Fruit fly (Drosophila melanogaster) whole organism, embryonic: ENCODE results near the gene Fer3HCH.
A peak's percentile ranks its signal among the peaks of the same experiment; 100 is the strongest.

Source experiments
- Atf-2 ChIP-seq: fragments of 200-800 bp; sonication (Bioruptor generic); optimal IDR thresholded peaks from 2 replicates; lab custom pipeline; 2016; ENCODE audit warnings: missing biosample characterization, missing genetic modification characterization
- Atf3 ChIP-seq: fragments of 200-800 bp; sonication (Bioruptor generic); optimal IDR thresholded peaks from 3 replicates; lab custom pipeline; 2016; ENCODE audit warnings: missing biosample characterization, missing genetic modification characterization
- Bdp1 ChIP-seq: fragments of 200-800 bp; sonication (Bioruptor generic); optimal IDR thresholded peaks from 3 replicates; lab custom pipeline; 2016; ENCODE audit warnings: missing biosample characterization, missing genetic modification characterization
- Bgb ChIP-seq: fragments of 200-800 bp; sonication (Bioruptor generic); IDR thresholded peaks from 2 replicates; pipeline ENCODE4 v1.3.6; 2022; ENCODE audit warnings: missing biosample characterization, missing genetic modification characterization; ENCODE audit not compliant: partially characterized antibody
- Blimp-1 ChIP-seq: fragments of 200-800 bp; sonication (Bioruptor generic); optimal IDR thresholded peaks from 3 replicates; lab custom pipeline; 2018; ENCODE audit warnings: missing biosample characterization, missing genetic modification characterization, mild to moderate bottlenecking, moderate library complexity, missing genetic modification reagents
- Bteb2 ChIP-seq: fragments of 200-800 bp; sonication (Bioruptor generic); optimal IDR thresholded peaks from 2 replicates; lab custom pipeline; 2016; ENCODE audit warnings: missing biosample characterization, missing genetic modification characterization
- CG10565 ChIP-seq: fragments of 200-800 bp; sonication (Bioruptor generic); optimal IDR thresholded peaks from 3 replicates; lab custom pipeline; 2016; ENCODE audit warnings: missing biosample characterization, mild to moderate bottlenecking, missing genetic modification characterization
- CG11085 ChIP-seq: fragments of 200-800 bp; sonication (Bioruptor generic); IDR thresholded peaks from 2 replicates; pipeline ENCODE4 v1.3.6; 2022; ENCODE audit warnings: missing biosample characterization, missing genetic modification characterization
- CG13287 ChIP-seq: fragments of 200-800 bp; sonication (Bioruptor generic); IDR thresholded peaks from 2 replicates; pipeline ENCODE4 v1.3.6; 2022; ENCODE audit warnings: missing biosample characterization, missing genetic modification characterization; ENCODE audit not compliant: partially characterized antibody
- CG15479 ChIP-seq: fragments of 200-800 bp; sonication (Bioruptor generic); optimal IDR thresholded peaks from 3 replicates; lab custom pipeline; 2019; ENCODE audit warnings: missing biosample characterization, mild to moderate bottlenecking, missing genetic modification characterization, moderate library complexity
- CG16813 ChIP-seq: fragments of 200-800 bp; sonication (Bioruptor generic); IDR thresholded peaks from 3 replicates; pipeline ENCODE4 v1.3.6; 2022; ENCODE audit warnings: missing biosample characterization, missing genetic modification characterization; ENCODE audit not compliant: partially characterized antibody
- CG16863 ChIP-seq: fragments of 200-800 bp; sonication (Bioruptor generic); optimal IDR thresholded peaks from 3 replicates; lab custom pipeline; 2016; ENCODE audit warnings: missing biosample characterization, missing genetic modification characterization
- CG33557 ChIP-seq: fragments of 200-800 bp; sonication (Bioruptor generic); optimal IDR thresholded peaks from 2 replicates; lab custom pipeline; 2019; ENCODE audit warnings: missing biosample characterization, mild to moderate bottlenecking, missing genetic modification characterization, moderate library complexity
- CG3995 ChIP-seq: fragments of 200-800 bp; sonication (Bioruptor generic); optimal IDR thresholded peaks from 3 replicates; lab custom pipeline; 2016; ENCODE audit warnings: missing biosample characterization, missing genetic modification characterization
- CG5953 ChIP-seq: fragments of 200-800 bp; sonication (Bioruptor generic); IDR thresholded peaks from 2 replicates; pipeline ENCODE4 v1.3.6; 2022; ENCODE audit warnings: missing biosample characterization, missing genetic modification characterization
- CG6272 ChIP-seq: fragments of 200-800 bp; sonication (Bioruptor generic); IDR thresholded peaks from 2 replicates; pipeline ENCODE4 v1.3.6; 2022; ENCODE audit warnings: missing biosample characterization, missing genetic modification characterization
- CG6683 ChIP-seq: fragments of 200-800 bp; sonication (Bioruptor generic); optimal IDR thresholded peaks from 2 replicates; lab custom pipeline; 2017; ENCODE audit warnings: missing biosample characterization, mild to moderate bottlenecking, missing genetic modification characterization, missing genetic modification reagents
- CG6689 ChIP-seq: fragments of 200-800 bp; sonication (Bioruptor generic); IDR thresholded peaks from 2 replicates; pipeline ENCODE4 v1.3.6; 2022; ENCODE audit warnings: missing biosample characterization, missing genetic modification characterization
- CG7928 ChIP-seq: fragments of 200-800 bp; sonication (Bioruptor generic); optimal IDR thresholded peaks from 2 replicates; lab custom pipeline; 2017; ENCODE audit warnings: missing biosample characterization, mild to moderate bottlenecking, missing genetic modification characterization
- CG9727 ChIP-seq: fragments of 200-800 bp; sonication (Bioruptor generic); optimal IDR thresholded peaks from 3 replicates; lab custom pipeline; 2017; ENCODE audit warnings: missing biosample characterization, mild to moderate bottlenecking, missing genetic modification characterization
- D19B ChIP-seq: fragments of 200-800 bp; sonication (Bioruptor generic); optimal IDR thresholded peaks from 2 replicates; lab custom pipeline; 2017; ENCODE audit warnings: missing biosample characterization, mild to moderate bottlenecking, missing genetic modification characterization
- GATAe ChIP-seq: fragments of 200-800 bp; sonication (Bioruptor generic); conservative IDR thresholded peaks from 2 replicates; pipeline ENCODE4 v1.3.6; 2022; ENCODE audit warnings: missing biosample characterization, missing genetic modification characterization
- HmgZ ChIP-seq: fragments of 200-800 bp; sonication (Bioruptor generic); optimal IDR thresholded peaks from 2 replicates; lab custom pipeline; 2018; ENCODE audit warnings: missing biosample characterization, mild to moderate bottlenecking, missing genetic modification characterization
- Nf-YA ChIP-seq: fragments of 200-800 bp; sonication (Bioruptor generic); IDR thresholded peaks from 2 replicates; pipeline ENCODE4 v1.3.6; 2022; ENCODE audit warnings: missing biosample characterization, missing genetic modification characterization
- Rx ChIP-seq: fragments of 200-800 bp; sonication (Bioruptor generic); IDR thresholded peaks from 2 replicates; pipeline ENCODE4 v1.3.6; 2022; ENCODE audit warnings: missing biosample characterization, missing genetic modification characterization
- ase ChIP-seq: fragments of 200-800 bp; sonication (Bioruptor generic); IDR thresholded peaks from 3 replicates; pipeline ENCODE4 v1.3.6; 2022; ENCODE audit warnings: missing biosample characterization, missing genetic modification characterization
- chinmo ChIP-seq: fragments of 200-800 bp; sonication (Bioruptor generic); IDR thresholded peaks from 4 replicates; pipeline ENCODE4 v1.3.6; 2022; ENCODE audit warnings: missing biosample characterization, missing genetic modification characterization; ENCODE audit not compliant: partially characterized antibody
- disco-r ChIP-seq: fragments of 200-800 bp; sonication (Bioruptor generic); optimal IDR thresholded peaks from 2 replicates; lab custom pipeline; 2016; ENCODE audit warnings: missing biosample characterization, missing genetic modification characterization
- dpn ChIP-seq, 2 experiments: fragments of 200-800 bp; sonication (Bioruptor generic); optimal IDR thresholded peaks; 3 replicates each; lab custom pipeline; 2016; ENCODE audit warnings: missing biosample characterization in 2 of 2, missing genetic modification characterization in 2 of 2
- ems ChIP-seq: fragments of 200-800 bp; sonication (Bioruptor generic); optimal IDR thresholded peaks from 3 replicates; lab custom pipeline; 2016; ENCODE audit warnings: missing biosample characterization, missing genetic modification characterization
- eve ChIP-seq, 2 experiments: fragments of >200 bp; optimal IDR thresholded peaks; 2 replicates each; lab custom pipeline; 2017; ENCODE audit warnings: missing biosample characterization in 2 of 2, missing genetic modification characterization in 2 of 2
- eyg ChIP-seq: fragments of 200-800 bp; sonication (Bioruptor generic); optimal IDR thresholded peaks from 3 replicates; lab custom pipeline; 2016; ENCODE audit warnings: missing biosample characterization, missing genetic modification characterization
- grn ChIP-seq: fragments of 200-800 bp; sonication (Bioruptor generic); optimal IDR thresholded peaks from 3 replicates; lab custom pipeline; 2017; ENCODE audit warnings: missing biosample characterization, missing genetic modification characterization
- inv ChIP-seq: fragments of 200-800 bp; sonication (Bioruptor generic); IDR thresholded peaks from 2 replicates; pipeline ENCODE4 v1.3.6; 2022; ENCODE audit warnings: missing biosample characterization, missing genetic modification characterization; ENCODE audit not compliant: partially characterized antibody
- jumu ChIP-seq: fragments of 200-800 bp; sonication (Bioruptor generic); optimal IDR thresholded peaks from 3 replicates; lab custom pipeline; 2016; ENCODE audit warnings: missing biosample characterization, missing genetic modification characterization
- lilli ChIP-seq: fragments of 200-800 bp; sonication (Bioruptor generic); optimal IDR thresholded peaks from 3 replicates; lab custom pipeline; 2016; ENCODE audit warnings: missing biosample characterization, missing genetic modification characterization
- mirr ChIP-seq: fragments of 200-800 bp; sonication (Bioruptor generic); optimal IDR thresholded peaks from 3 replicates; lab custom pipeline; 2018; ENCODE audit warnings: missing biosample characterization, mild to moderate bottlenecking, missing genetic modification characterization
- oc ChIP-seq: fragments of 200-800 bp; sonication (Bioruptor generic); optimal IDR thresholded peaks from 2 replicates; lab custom pipeline; 2018; ENCODE audit warnings: missing biosample characterization, mild to moderate bottlenecking, missing genetic modification characterization, moderate library complexity
- otp ChIP-seq: fragments of 200-800 bp; sonication (Bioruptor generic); IDR thresholded peaks from 3 replicates; pipeline ENCODE4, ENCODE4 v1.3.6; 2022; ENCODE audit warnings: missing biosample characterization, missing genetic modification characterization
- pb ChIP-seq: fragments of 200-800 bp; sonication (Bioruptor generic); optimal IDR thresholded peaks from 3 replicates; lab custom pipeline; 2016; ENCODE audit warnings: missing biosample characterization, missing genetic modification characterization
- prd ChIP-seq, 3 experiments: fragments of >200 bp in 2 of 3; fragments of 200-800 bp in 1 of 3; sonication (Bioruptor generic) in 1 of 3; optimal IDR thresholded peaks in 2 of 3; IDR thresholded peaks in 1 of 3; 2 replicates in 2 of 3; 3 replicates in 1 of 3; pipeline versions ENCODE4 v1.3.6 to Lab custom; 2017 to 2022; ENCODE audit warnings: missing biosample characterization in 1 of 3, missing genetic modification characterization in 1 of 3
- row ChIP-seq: fragments of 200-800 bp; sonication (Bioruptor generic); IDR thresholded peaks from 3 replicates; pipeline ENCODE4 v1.3.6; 2022; ENCODE audit warnings: missing biosample characterization, missing genetic modification characterization
- run ChIP-seq: fragments of 200-800 bp; sonication (Bioruptor generic); optimal IDR thresholded peaks from 3 replicates; lab custom pipeline; 2018; ENCODE audit warnings: missing biosample characterization, mild to moderate bottlenecking, missing genetic modification characterization
- sqz ChIP-seq: fragments of 200-800 bp; sonication (Bioruptor generic); optimal IDR thresholded peaks from 3 replicates; lab custom pipeline; 2018; ENCODE audit warnings: missing biosample characterization, mild to moderate bottlenecking, missing genetic modification characterization
- tna ChIP-seq: fragments of 200-800 bp; sonication (Bioruptor generic); IDR thresholded peaks from 2 replicates; pipeline ENCODE4 v1.3.6; 2022; ENCODE audit warnings: missing biosample characterization, missing genetic modification characterization; ENCODE audit not compliant: partially characterized antibody
- trem ChIP-seq: fragments of 200-800 bp; optimal IDR thresholded peaks from 3 replicates; lab custom pipeline; 2019; ENCODE audit warnings: missing biosample characterization, mild to moderate bottlenecking, missing genetic modification characterization, moderate library complexity
- ttk ChIP-seq: fragments of 200-800 bp; sonication (Bioruptor generic); IDR thresholded peaks from 2 replicates; pipeline ENCODE4 v2.1.2; 2022; ENCODE audit warnings: missing biosample characterization, missing genetic modification characterization
- zen ChIP-seq: fragments of 200-800 bp; sonication (Bioruptor generic); optimal IDR thresholded peaks from 3 replicates; lab custom pipeline; 2018; ENCODE audit warnings: missing biosample characterization, mild to moderate bottlenecking, missing genetic modification characterization, moderate library complexity
- zfh1 ChIP-seq: fragments of 200-800 bp; sonication (Bioruptor generic); IDR thresholded peaks from 3 replicates; pipeline ENCODE4 v1.3.6; 2022; ENCODE audit warnings: missing biosample characterization, missing genetic modification characterization

Gene Fer3HCH

DNA sequence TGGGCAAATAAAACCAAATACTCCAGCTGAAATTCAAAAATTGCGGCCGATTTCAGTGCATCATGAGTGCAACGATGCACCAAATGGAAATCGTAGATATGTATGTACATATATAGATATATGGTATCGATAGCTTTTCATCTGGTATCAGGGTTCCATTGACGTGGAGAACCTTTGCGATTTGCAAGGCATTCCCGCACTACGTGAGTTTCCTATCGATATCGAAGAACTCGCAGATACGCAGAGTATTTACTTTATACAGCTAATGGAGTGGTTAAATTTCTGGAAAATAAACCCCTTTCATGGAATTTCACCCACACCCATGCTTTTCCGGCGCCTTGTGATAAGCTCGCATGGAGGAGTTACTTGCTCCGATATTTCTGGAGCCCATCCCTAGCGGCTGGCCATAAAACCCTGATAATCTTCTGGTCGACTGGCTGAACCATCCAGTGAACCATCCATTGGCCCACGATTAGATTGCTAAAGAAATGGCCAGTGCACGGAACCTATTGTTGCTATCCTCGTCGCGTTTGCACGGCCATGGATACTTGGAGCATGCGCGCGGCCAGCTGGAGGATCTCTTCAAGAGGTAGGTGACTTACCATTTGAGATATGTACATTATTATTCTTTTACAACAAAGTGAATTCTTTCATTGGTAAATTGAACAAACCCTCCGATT lies 13.8 kb downstream of the Fer3HCH start, which contains the start of gene CG2200 (continued):
- TF ChIP-seq oc (tag; lab: Kevin White, UChicago), result no peak
- TF ChIP-seq CG9727 (GFP tag; lab: Kevin White, UChicago), result peak; percentile 9
- TF ChIP-seq CG15479 (GFP tag; lab: Kevin White, UChicago), result no peak
- TF ChIP-seq CG11085, result no peak
- TF ChIP-seq CG6683, result no peak
- peak; percentile 16 for TF ChIP-seq grn (GFP tag; lab: Kevin White, UChicago)
- TF ChIP-seq eve (GFP tag; optimal IDR thresholded peaks at IDR 0.05; lab: Kevin White, UChicago), result no peak
- TF ChIP-seq jumu, result no peak
- peak; percentile 54; the same call in 2 of the 4 replicates for TF ChIP-seq chinmo (GFP tag; lab: Robert Waterston, UW)
- TF ChIP-seq Blimp-1 (GFP tag; lab: Kevin White, UChicago), result no peak
- no peak for TF ChIP-seq disco-r (GFP tag; lab: Kevin White, UChicago)
- no peak for TF ChIP-seq CG5953
- TF ChIP-seq sqz (GFP tag; lab: Kevin White, UChicago), result no peak
- no peak for TF ChIP-seq pb (GFP tag; lab: Kevin White, UChicago)
- no peak for TF ChIP-seq Bteb2 (GFP tag; lab: Kevin White, UChicago)
- TF ChIP-seq Bdp1 (GFP tag; lab: Kevin White, UChicago), result no peak
- TF ChIP-seq CG33557 (GFP tag; lab: Kevin White, UChicago), result no peak
- TF ChIP-seq ase, result no peak
- TF ChIP-seq inv (GFP tag; lab: Robert Waterston, UW), result peak; percentile 75
- peak; percentile 18 for TF ChIP-seq ems (GFP tag; lab: Kevin White, UChicago)
- no peak; the same call in 1 of the 2 replicates for TF ChIP-seq CG6689
- no peak for TF ChIP-seq prd (optimal IDR thresholded peaks at IDR 0.05; lab: Kevin White, UChicago)
- TF ChIP-seq prd (GFP tag; IDR thresholded peaks at IDR 0.05; lab: Robert Waterston, UW), result peak; percentile 38; the same call in 1 of the 3 replicates
- no peak for TF ChIP-seq eyg (GFP tag; lab: Kevin White, UChicago)
- TF ChIP-seq D19B (GFP tag; lab: Kevin White, UChicago), result no peak
- peak; percentile 59 for TF ChIP-seq CG7928 (GFP tag; lab: Kevin White, UChicago)
- TF ChIP-seq GATAe (GFP tag; lab: Robert Waterston, UW), result peak; percentile 45
- TF ChIP-seq run (tag; lab: Kevin White, UChicago), result no peak
- peak; percentile 37; the same call in 1 of the 2 replicates for TF ChIP-seq Rx (GFP tag; lab: Robert Waterston, UW)
- peak; percentile 54 for TF ChIP-seq HmgZ (tag; lab: Kevin White, UChicago)
- peak; percentile 10 to 53 for TF ChIP-seq dpn (GFP tag; optimal IDR thresholded peaks at IDR 0.05; lab: Kevin White, UChicago)
- peak; percentile 83 for TF ChIP-seq CG16813 (GFP tag; lab: Robert Waterston, UW)
- TF ChIP-seq Bgb (GFP tag; lab: Robert Waterston, UW), result peak; percentile 83
- no peak for TF ChIP-seq Atf-2 (GFP tag; lab: Kevin White, UChicago)
- peak; percentile 77; the same call in 1 of the 2 replicates for TF ChIP-seq tna
- no peak for TF ChIP-seq ttk (GFP tag; lab: Robert Waterston, UW)
- peak; percentile 59 for TF ChIP-seq CG3995 (GFP tag; lab: Kevin White, UChicago)
- peak; percentile 5 for TF ChIP-seq CG16863 (GFP tag; lab: Kevin White, UChicago)
- TF ChIP-seq Atf3, result no peak
- peak; percentile 3 for TF ChIP-seq trem (tag; lab: Kevin White, UChicago)
- TF ChIP-seq CG10565 (GFP tag; lab: Kevin White, UChicago), result no peak
- no peak for TF ChIP-seq Nf-YA
- peak; percentile 52; the same call in 2 of the 3 replicates for TF ChIP-seq zfh1
- no peak for TF ChIP-seq zen (tag; lab: Kevin White, UChicago)
- peak; percentile 68 for TF ChIP-seq lilli (GFP tag; lab: Kevin White, UChicago)
- TF ChIP-seq CG13287, result peak; percentile 82
- peak; percentile 45; the same call in 1 of the 2 replicates for TF ChIP-seq CG6272 (GFP tag; lab: Robert Waterston, UW)
- TF ChIP-seq otp (GFP tag; lab: Robert Waterston, UW), result no peak
- peak; percentile 2 for TF ChIP-seq mirr (GFP tag; lab: Kevin White, UChicago)
- peak; percentile 65 for TF ChIP-seq row (GFP tag; lab: Robert Waterston, UW)
